Worm (Caenorhabditis elegans): Measurements from ENCODE around the gene algn-1.

Gene algn-1

ce11 chrIII:6453665-6454064 is 6.3 kb upstream of the algn-1 start:
- TF ChIP-seq ceh-63 (GFP tag; optimal IDR thresholded peaks at IDR 0.05) (no peak), jun-1 (tag; optimal IDR thresholded peaks at IDR 0.05) (peak; percentile 56), tbx-2 (tag; optimal IDR thresholded peaks at IDR 0.05) (peak; percentile 64), lir-3 (tag; optimal IDR thresholded peaks at IDR 0.05; ENCODE audit: poor library complexity) (peak; percentile 12), grh-1 (GFP tag; IDR thresholded peaks at IDR 0.05) (no peak), elt-3 (tag; optimal IDR thresholded peaks at IDR 0.05) (peak in 3 of 6 experiments; percentile 18 to 74 (median 60)), nhr-76 (tag; optimal IDR thresholded peaks at IDR 0.05) (no peak), rnt-1 (tag; optimal IDR thresholded peaks at IDR 0.05) (peak; percentile 83), ets-5 (GFP tag; IDR thresholded peaks at IDR 0.05) (no peak), F16B12.6 (tag; optimal IDR thresholded peaks at IDR 0.05) (peak; percentile 55), snpc-4 (tag; optimal IDR thresholded peaks at IDR 0.05) (no peak), nhr-84 (tag; optimal IDR thresholded peaks at IDR 0.05) (no peak), nhr-28 (tag; optimal IDR thresholded peaks at IDR 0.05) (no peak), C04F5.9 (tag; optimal IDR thresholded peaks at IDR 0.05) (no peak), hpl-2 (GFP tag; optimal IDR thresholded peaks at IDR 0.05) (peak; percentile 49), lin-14 (GFP tag; optimal IDR thresholded peaks at IDR 0.05) (peak; percentile 92), C34B4.2 (tag; optimal IDR thresholded peaks at IDR 0.05) (no peak), aly-2 (tag; optimal IDR thresholded peaks at IDR 0.05) (peak; percentile 43), nhr-90 (tag; optimal IDR thresholded peaks at IDR 0.05; ENCODE audit: poor library complexity) (peak; percentile 30), pqm-1 (tag; optimal IDR thresholded peaks at IDR 0.05) (no peak), xbp-1 (tag; optimal IDR thresholded peaks at IDR 0.05) (peak; percentile 65), nhr-47 (tag; optimal IDR thresholded peaks at IDR 0.05) (peak; percentile 65), unc-98 (GFP tag; IDR thresholded peaks at IDR 0.05) (no peak), nhr-237 (tag; optimal IDR thresholded peaks at IDR 0.05) (no peak), sox-4 (tag; optimal IDR thresholded peaks at IDR 0.05) (no peak), fos-1 (tag; optimal IDR thresholded peaks at IDR 0.05) (peak; percentile 70), egl-27 (tag; optimal IDR thresholded peaks at IDR 0.05) (no peak), dsc-1 (tag; optimal IDR thresholded peaks at IDR 0.05) (peak; percentile 29), fkh-4 (tag; optimal IDR thresholded peaks at IDR 0.05; ENCODE audit: borderline replicate concordance) (no peak), efl-1 (optimal IDR thresholded peaks at IDR 0.05) (peak; percentile 84 to 89), efl-1 (GFP tag; optimal IDR thresholded peaks at IDR 0.05 in 1 of 2) (peak; percentile 72 to 97), unc-30 (tag; optimal IDR thresholded peaks at IDR 0.05) (no peak), C16A3.4 (tag; optimal IDR thresholded peaks at IDR 0.05) (peak; percentile 92), unc-86 (tag; optimal IDR thresholded peaks at IDR 0.05) (peak; percentile 52), ztf-4 (tag; optimal IDR thresholded peaks at IDR 0.05) (peak; percentile 66), lin-15B (tag; optimal IDR thresholded peaks at IDR 0.05) (peak; percentile 55), skn-1 (tag; optimal IDR thresholded peaks at IDR 0.05) (peak; percentile 82), zip-4 (GFP tag; optimal IDR thresholded peaks at IDR 0.05) (no peak), lsy-2 (tag; optimal IDR thresholded peaks at IDR 0.05) (peak; percentile 86 to 92), snu-23 (GFP tag; optimal IDR thresholded peaks at IDR 0.05) (peak; percentile 86), lin-39 (tag; optimal IDR thresholded peaks at IDR 0.05) (no peak), ceh-82 (tag; optimal IDR thresholded peaks at IDR 0.05) (peak; percentile 50 to 88 (median 73)), pax-3 (tag; optimal IDR thresholded peaks at IDR 0.05) (no peak), lin-13 (GFP tag; optimal IDR thresholded peaks at IDR 0.05) (peak; percentile 82), fkh-8 (tag; optimal IDR thresholded peaks at IDR 0.05) (peak; percentile 75), mef-2 (tag; optimal IDR thresholded peaks at IDR 0.05) (peak; percentile 7), nhr-12 (tag; optimal IDR thresholded peaks at IDR 0.05) (no peak), ceh-8 (GFP tag; optimal IDR thresholded peaks at IDR 0.05) (no peak), ceh-88 (GFP tag; IDR thresholded peaks at IDR 0.05) (peak; percentile 51; the same call in 1 of the 2 replicates), hlh-4 (tag; optimal IDR thresholded peaks at IDR 0.05) (no peak), mab-9 (GFP tag; IDR thresholded peaks at IDR 0.05) (no peak), zag-1 (tag; optimal IDR thresholded peaks at IDR 0.05) (peak; percentile 11), nhr-77 (tag; optimal IDR thresholded peaks at IDR 0.05) (peak; percentile 85), pag-3 (tag; optimal IDR thresholded peaks at IDR 0.05; ENCODE audit: borderline replicate concordance, insufficient read depth) (no peak)

Data from whole organism, L1 larva.